Worm (Caenorhabditis elegans) whole organism, L1 larva: ENCODE measurements around the gene C25E10.12.

ENCODE experiments used
- C04F5.9 ChIP-seq: sonication (generic microtip); optimal IDR thresholded peaks from 2 replicates; lab custom pipeline; 2016; ENCODE audit warnings: missing genetic modification characterization, missing compliant biosample characterization
- alr-1 ChIP-seq: fragments of 200-800 bp; sonication (Bioruptor generic); optimal IDR thresholded peaks from 2 replicates; lab custom pipeline; 2018; ENCODE audit warnings: borderline replicate concordance, mild to moderate bottlenecking, missing genetic modification characterization, missing compliant biosample characterization
- aly-2 ChIP-seq: fragments of 150-350 bp; optimal IDR thresholded peaks from 2 replicates; lab custom pipeline; 2014; ENCODE audit warnings: missing biosample characterization, missing genetic modification characterization
- ama-1 ChIP-seq: fragments of 150-350 bp; optimal IDR thresholded peaks from 2 replicates; lab custom pipeline; 2014
- blmp-1 ChIP-seq: fragments of 150-350 bp; optimal IDR thresholded peaks from 2 replicates; lab custom pipeline; 2014; ENCODE audit warnings: missing biosample characterization, missing genetic modification characterization
- ceh-90 ChIP-seq: sonication (generic microtip); optimal IDR thresholded peaks from 2 replicates; lab custom pipeline; 2016; ENCODE audit warnings: missing genetic modification characterization, missing compliant biosample characterization
- dsc-1 ChIP-seq: sonication (generic microtip); optimal IDR thresholded peaks from 2 replicates; lab custom pipeline; 2016; ENCODE audit warnings: mild to moderate bottlenecking, missing genetic modification characterization, missing compliant biosample characterization
- efl-1 ChIP-seq, 4 experiments: fragments of 150-350 bp; optimal IDR thresholded peaks in 3 of 4; peaks in 1 of 4; 1 replicate in 1 of 4; 2 replicates in 3 of 4; lab custom pipeline; 2014; ENCODE audit warnings: missing biosample characterization in 2 of 4, missing genetic modification characterization in 2 of 4, missing genetic modification reagents in 2 of 4
- elt-2 ChIP-seq: sonication (generic microtip); optimal IDR thresholded peaks from 2 replicates; lab custom pipeline; 2016; ENCODE audit warnings: missing genetic modification characterization, mild to moderate bottlenecking, inconsistent platforms, missing compliant biosample characterization, missing genetic modification reagents
- fkh-10 ChIP-seq: sonication (generic microtip); optimal IDR thresholded peaks from 2 replicates; lab custom pipeline; 2017; ENCODE audit warnings: missing biosample characterization, missing genetic modification reagents, missing genetic modification characterization
- fkh-8 ChIP-seq: sonication (generic microtip); optimal IDR thresholded peaks from 2 replicates; lab custom pipeline; 2016; ENCODE audit warnings: mild to moderate bottlenecking, missing genetic modification characterization, missing compliant biosample characterization
- fos-1 ChIP-seq: fragments of 150-350 bp; optimal IDR thresholded peaks from 2 replicates; lab custom pipeline; 2014; ENCODE audit warnings: missing biosample characterization, missing genetic modification characterization
- jun-1 ChIP-seq: fragments of 150-350 bp; optimal IDR thresholded peaks from 2 replicates; lab custom pipeline; 2014; ENCODE audit warnings: missing biosample characterization, missing genetic modification reagents, missing genetic modification characterization
- lin-14 ChIP-seq: fragments of 200-800 bp; sonication (Bioruptor generic); optimal IDR thresholded peaks from 2 replicates; lab custom pipeline; 2018; ENCODE audit warnings: mild to moderate bottlenecking, missing genetic modification characterization, moderate library complexity, missing compliant biosample characterization
- lin-35 ChIP-seq, 2 experiments: fragments of 150-350 bp; optimal IDR thresholded peaks; 2 replicates each; lab custom pipeline; 2014; ENCODE audit warnings: missing biosample characterization in 2 of 2, missing genetic modification characterization in 2 of 2, missing genetic modification reagents in 2 of 2
- lsy-2 ChIP-seq, 2 experiments: fragments of 150-350 bp; optimal IDR thresholded peaks; 2 replicates each; lab custom pipeline; 2014; ENCODE audit warnings: missing biosample characterization in 2 of 2, missing genetic modification characterization in 2 of 2
- nhr-19 ChIP-seq: fragments of 200-800 bp; sonication (Bioruptor generic); conservative IDR thresholded peaks from 2 replicates; pipeline ENCODE4 v1.3.6; 2022; ENCODE audit warnings: missing genetic modification characterization, missing compliant biosample characterization
- nhr-20 ChIP-seq: sonication (generic microtip); optimal IDR thresholded peaks from 2 replicates; lab custom pipeline; 2016; ENCODE audit warnings: mild to moderate bottlenecking, missing genetic modification characterization, missing compliant biosample characterization
- nhr-237 ChIP-seq: fragments of 150-350 bp; optimal IDR thresholded peaks from 2 replicates; lab custom pipeline; 2014; ENCODE audit warnings: missing biosample characterization, missing genetic modification characterization
- nhr-47 ChIP-seq: sonication (generic microtip); optimal IDR thresholded peaks from 2 replicates; lab custom pipeline; 2016; ENCODE audit warnings: mild to moderate bottlenecking, missing genetic modification characterization, moderate library complexity, missing compliant biosample characterization
- nhr-76 ChIP-seq: sonication (generic microtip); optimal IDR thresholded peaks from 2 replicates; lab custom pipeline; 2017; ENCODE audit warnings: missing biosample characterization, missing genetic modification characterization
- nhr-84 ChIP-seq: sonication (generic microtip); optimal IDR thresholded peaks from 2 replicates; lab custom pipeline; 2017; ENCODE audit warnings: missing biosample characterization, missing genetic modification characterization
- nhr-85 ChIP-seq: sonication (generic microtip); peaks from one replicate; lab custom pipeline; 2016; ENCODE audit warnings: missing genetic modification characterization, inconsistent platforms, missing compliant biosample characterization
- pax-3 ChIP-seq: fragments of 200-800 bp; sonication (Bioruptor generic); optimal IDR thresholded peaks from 2 replicates; lab custom pipeline; 2018; ENCODE audit warnings: mild to moderate bottlenecking, missing genetic modification characterization, moderate library complexity, missing compliant biosample characterization
- pqm-1 ChIP-seq: sonication (generic microtip); optimal IDR thresholded peaks from 3 replicates; lab custom pipeline; 2017; ENCODE audit warnings: missing biosample characterization, missing genetic modification characterization
- snu-23 ChIP-seq: sonication (generic microtip); optimal IDR thresholded peaks from 2 replicates; lab custom pipeline; 2016; ENCODE audit warnings: missing genetic modification characterization, missing compliant biosample characterization
- sox-4 ChIP-seq: sonication (generic microtip); optimal IDR thresholded peaks from 2 replicates; lab custom pipeline; 2016; ENCODE audit warnings: missing genetic modification characterization, missing compliant biosample characterization
- swsn-7 ChIP-seq: sonication (generic microtip); optimal IDR thresholded peaks from 2 replicates; lab custom pipeline; 2016; ENCODE audit warnings: missing genetic modification characterization, missing compliant biosample characterization
- tbx-2 ChIP-seq: sonication (generic microtip); optimal IDR thresholded peaks from 2 replicates; lab custom pipeline; 2016; ENCODE audit warnings: missing genetic modification characterization, missing compliant biosample characterization
- unc-62 ChIP-seq: fragments of 150-350 bp; optimal IDR thresholded peaks from 2 replicates; lab custom pipeline; 2014; ENCODE audit warnings: missing biosample characterization, missing genetic modification reagents, missing genetic modification characterization
- vab-15 ChIP-seq: sonication (generic microtip); optimal IDR thresholded peaks from 2 replicates; lab custom pipeline; 2017; ENCODE audit warnings: missing genotype, mild to moderate bottlenecking, missing genetic modification characterization, missing compliant biosample characterization
- zag-1 ChIP-seq: fragments of 150-350 bp; optimal IDR thresholded peaks from 2 replicates; lab custom pipeline; 2014; ENCODE audit warnings: missing biosample characterization, missing genetic modification characterization
- ztf-4 ChIP-seq: fragments of 150-350 bp; optimal IDR thresholded peaks from 2 replicates; lab custom pipeline; 2014; ENCODE audit warnings: missing biosample characterization, missing genetic modification characterization

C25E10.12 gene

DNA sequence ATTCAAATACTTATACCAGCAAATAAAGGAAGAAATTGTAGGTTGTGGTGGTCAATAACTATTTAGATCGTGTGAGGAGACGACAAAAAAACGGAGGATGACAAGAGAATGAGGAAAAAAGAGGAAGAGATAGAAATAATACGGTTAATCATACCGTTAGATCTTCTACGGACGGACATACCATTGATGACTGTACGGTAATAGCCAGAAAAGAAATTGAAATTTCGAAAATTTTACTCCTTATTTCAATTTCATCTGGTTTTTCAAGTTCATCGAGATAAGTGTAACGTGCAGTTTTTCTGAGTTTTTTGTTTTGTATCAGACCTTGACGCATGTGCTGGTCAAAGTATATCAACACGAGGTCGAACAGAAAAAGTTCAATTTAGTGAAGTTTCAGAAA lies 3.7 kb upstream of the C25E10.12 start:
- no peak for TF ChIP-seq unc-62 (GFP tag; lab: Kevin White, UChicago)
- no peak for TF ChIP-seq dsc-1 (tag; lab: Kevin White, UChicago)
- TF ChIP-seq nhr-47 = no peak
- no peak for TF ChIP-seq zag-1 (tag; lab: Kevin White, UChicago)
- TF ChIP-seq ama-1 = no peak
- TF ChIP-seq lin-14 = peak; percentile 62
- peak; percentile 91 for TF ChIP-seq nhr-85 (tag; lab: Kevin White, UChicago)
- no peak for TF ChIP-seq nhr-237 (tag; lab: Kevin White, UChicago)
- TF ChIP-seq fkh-10 (GFP tag; lab: Kevin White, UChicago) = no peak
- no peak for TF ChIP-seq vab-15
- no peak for TF ChIP-seq pax-3
- no peak for TF ChIP-seq aly-2 (tag; lab: Kevin White, UChicago)
- no peak for TF ChIP-seq lin-35 (GFP tag; optimal IDR thresholded peaks at IDR 0.05; lab: Kevin White, UChicago)
- TF ChIP-seq swsn-7 (tag; lab: Kevin White, UChicago) = no peak
- TF ChIP-seq lsy-2 (tag; optimal IDR thresholded peaks at IDR 0.05; lab: Kevin White, UChicago) = peak in 1 of 2 experiments; percentile 3
- peak; percentile 11 for TF ChIP-seq nhr-20 (tag; lab: Kevin White, UChicago)
- no peak for TF ChIP-seq elt-2 (tag; lab: Kevin White, UChicago)
- peak; percentile 72 for TF ChIP-seq blmp-1 (tag; lab: Kevin White, UChicago)
- peak; percentile 16 for TF ChIP-seq snu-23 (GFP tag; lab: Kevin White, UChicago)
- TF ChIP-seq ztf-4 (tag; lab: Kevin White, UChicago) = no peak
- TF ChIP-seq nhr-19 = no peak
- TF ChIP-seq pqm-1 = no peak
- no peak for TF ChIP-seq fos-1
- no peak for TF ChIP-seq C04F5.9 (tag; lab: Kevin White, UChicago)

DNA sequence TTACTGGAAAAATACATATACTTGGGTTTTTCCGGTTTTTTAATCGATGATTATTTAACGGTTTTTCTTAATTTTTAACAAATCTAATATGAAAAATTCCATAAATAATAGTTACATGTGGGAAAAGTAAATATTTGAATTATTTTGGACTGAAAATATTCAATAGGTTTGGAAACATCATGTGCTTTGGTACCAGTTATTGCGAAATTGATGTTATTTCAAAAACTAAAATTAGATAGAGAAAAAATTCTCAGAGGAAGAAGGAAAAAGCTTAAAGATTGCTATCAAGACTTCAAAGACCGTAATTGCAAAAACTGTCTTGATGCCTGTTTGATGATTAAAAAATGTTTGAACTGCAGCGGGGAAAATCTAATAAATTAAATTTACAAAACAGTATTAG lies 2.8 kb upstream of the C25E10.12 start:
- TF ChIP-seq fkh-8 (tag; lab: Kevin White, UChicago) (no peak), alr-1 (tag; lab: Kevin White, UChicago) (no peak), sox-4 (tag; lab: Kevin White, UChicago) (no peak), fkh-10 (GFP tag; lab: Kevin White, UChicago) (no peak), jun-1 (tag; lab: Kevin White, UChicago) (no peak), zag-1 (tag; lab: Kevin White, UChicago) (no peak), blmp-1 (tag; lab: Kevin White, UChicago) (no peak), nhr-84 (tag; lab: Kevin White, UChicago) (no peak), efl-1 (optimal IDR thresholded peaks at IDR 0.05; lab: Kevin White, UChicago) (no peak), efl-1 (GFP tag; optimal IDR thresholded peaks at IDR 0.05 in 1 of 2; lab: Kevin White, UChicago) (peak in 1 of 2 experiments; percentile 29), nhr-85 (tag; lab: Kevin White, UChicago) (peak; percentile 54), elt-2 (tag; lab: Kevin White, UChicago) (no peak), nhr-76 (tag; lab: Kevin White, UChicago) (no peak)
- TF ChIP-seq, all 84 proteins: peak for 2

DNA sequence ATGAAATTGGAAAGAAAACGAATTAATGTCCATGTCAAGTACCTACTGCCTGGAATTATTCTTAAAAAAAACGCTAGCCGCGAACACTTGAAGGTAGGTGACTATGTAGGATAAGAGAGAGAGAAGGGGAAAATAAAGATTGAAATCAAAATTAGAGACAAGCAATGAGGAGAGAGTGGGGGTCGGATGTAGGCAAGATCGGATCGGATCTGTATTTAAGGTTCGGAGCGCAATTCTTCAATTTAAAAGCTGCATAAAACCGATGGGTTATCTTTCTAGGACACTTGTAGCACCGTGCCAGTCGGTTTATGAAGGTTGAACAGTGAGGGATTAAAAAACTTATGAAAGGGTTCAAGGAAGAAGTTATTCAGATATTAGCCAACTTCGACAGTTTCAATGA lies 893 bp upstream of the C25E10.12 start:
- TF ChIP-seq nhr-85 (tag; lab: Kevin White, UChicago) = peak; percentile 23
- TF ChIP-seq blmp-1 (tag; lab: Kevin White, UChicago) = peak; percentile 18
- TF ChIP-seq alr-1 (tag; lab: Kevin White, UChicago) = no peak
- no peak for TF ChIP-seq tbx-2 (tag; lab: Kevin White, UChicago)
- TF ChIP-seq nhr-20 (tag; lab: Kevin White, UChicago) = no peak
- no peak for TF ChIP-seq pax-3
- no peak for TF ChIP-seq efl-1 (optimal IDR thresholded peaks at IDR 0.05; lab: Kevin White, UChicago)
- peak in 1 of 2 experiments; percentile 89 for TF ChIP-seq efl-1 (GFP tag; optimal IDR thresholded peaks at IDR 0.05 in 1 of 2; lab: Kevin White, UChicago)
- no peak for TF ChIP-seq jun-1 (tag; lab: Kevin White, UChicago)
- TF ChIP-seq zag-1 (tag; lab: Kevin White, UChicago) = no peak

DNA sequence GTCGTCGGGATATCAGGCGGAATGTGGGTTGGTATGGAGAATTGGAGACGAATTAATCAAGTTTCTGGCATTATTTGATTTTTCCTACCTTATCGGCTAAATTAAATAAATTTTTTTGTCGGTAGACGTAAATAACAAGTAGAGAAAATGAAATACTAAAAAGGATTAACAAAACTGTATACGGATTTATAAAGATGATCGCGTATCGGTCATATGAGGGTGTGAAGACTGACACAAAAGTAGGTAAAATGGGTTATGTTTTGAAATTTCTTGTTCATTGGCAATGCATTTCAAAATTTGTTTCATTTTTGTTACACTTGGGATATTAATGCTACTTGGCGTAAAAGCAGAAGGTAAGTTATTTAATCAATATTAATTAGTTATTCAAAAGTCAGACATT lies 2.8 kb downstream of the C25E10.12 start, which contains the start of the genes C25E10.16 and C25E10.13:
Gene C25E10.16, minus strand, starts transcription at position 101 of the 400 bp plus-strand sequence.
Gene C25E10.13, plus strand, starts transcription at position 256 of the 400 bp plus-strand sequence.
- TF ChIP-seq nhr-76 (tag; lab: Kevin White, UChicago) (no peak), fkh-8 (tag; lab: Kevin White, UChicago) (peak; percentile 26), fkh-10 (GFP tag; lab: Kevin White, UChicago) (no peak), nhr-84 (tag; lab: Kevin White, UChicago) (no peak), ceh-90 (no peak)
